Worm (Caenorhabditis elegans) whole organism, young adult: ENCODE measurements around the gene C47A4.5.

Experiments used
- attf-3 ChIP-seq: fragments of 200-800 bp; sonication (Bioruptor generic); conservative IDR thresholded peaks from 2 replicates; pipeline ENCODE4 v1.3.6; 2022; ENCODE audit warnings: missing genetic modification reagents, missing genetic modification characterization, missing compliant biosample characterization
- him-1 ChIP-seq: sonication (generic microtip); optimal IDR thresholded peaks from 2 replicates; lab custom pipeline; 2016; ENCODE audit warnings: missing genotype, missing genetic modification reagents, missing genetic modification characterization, missing compliant biosample characterization

ce11 chrIV:13763449-13763848 lies 17.9 kb downstream of the C47A4.5 start:
- TF ChIP-seq him-1: no peak
- TF ChIP-seq attf-3: no peak
